Worm (Caenorhabditis elegans) whole organism, mixed stage, embryonic: ENCODE measurements around the gene Y50D4B.1.

Experiments
- blmp-1 ChIP-seq: fragments of 150-350 bp; optimal IDR thresholded peaks from 2 replicates; lab custom pipeline; 2014; ENCODE audit warnings: missing biosample characterization, missing genetic modification characterization
- ceh-39 ChIP-seq: fragments of 150-350 bp; optimal IDR thresholded peaks from 2 replicates; lab custom pipeline; 2014; ENCODE audit warnings: missing biosample characterization, missing genetic modification characterization
- elt-3 ChIP-seq: fragments of 150-350 bp; optimal IDR thresholded peaks from 2 replicates; lab custom pipeline; 2014; ENCODE audit warnings: missing biosample characterization, missing genetic modification characterization
- lin-13 ChIP-seq: fragments of 150-350 bp; optimal IDR thresholded peaks from 2 replicates; lab custom pipeline; 2014; ENCODE audit warnings: missing biosample characterization, missing genetic modification characterization
- mab-5 ChIP-seq: fragments of 150-350 bp; optimal IDR thresholded peaks from 2 replicates; lab custom pipeline; 2014; ENCODE audit warnings: missing biosample characterization, missing genetic modification characterization
- nhr-12 ChIP-seq: fragments of 150-350 bp; optimal IDR thresholded peaks from 2 replicates; lab custom pipeline; 2014; ENCODE audit warnings: missing biosample characterization, missing genetic modification characterization
- nhr-2 ChIP-seq: fragments of 150-350 bp; optimal IDR thresholded peaks from 2 replicates; lab custom pipeline; 2014; ENCODE audit warnings: missing biosample characterization, missing genetic modification characterization
- nhr-237 ChIP-seq: fragments of 150-350 bp; optimal IDR thresholded peaks from 2 replicates; lab custom pipeline; 2014; ENCODE audit warnings: missing biosample characterization, missing genetic modification characterization
- tbx-8 ChIP-seq: fragments of 200-800 bp; sonication (Bioruptor generic); optimal IDR thresholded peaks from 2 replicates; lab custom pipeline; 2018; ENCODE audit warnings: mild to moderate bottlenecking, missing genetic modification characterization, moderate library complexity, missing compliant biosample characterization
- unc-39 ChIP-seq: fragments of 150-350 bp; optimal IDR thresholded peaks from 2 replicates; lab custom pipeline; 2014; ENCODE audit warnings: missing biosample characterization, missing genetic modification characterization
- unc-62 ChIP-seq: fragments of 150-350 bp; optimal IDR thresholded peaks from 2 replicates; lab custom pipeline; 2014; ENCODE audit warnings: missing biosample characterization, missing genetic modification reagents, missing genetic modification characterization

- TF ChIP-seq nhr-237 (tag; lab: Kevin White, UChicago) (no peak), nhr-2 (tag; lab: Kevin White, UChicago) (no peak), unc-39 (no peak), lin-13 (no peak), unc-62 (no peak), mab-5 (no peak), blmp-1 (no peak), tbx-8 (GFP tag; lab: Kevin White, UChicago) (no peak), ceh-39 (no peak), elt-3 (tag; lab: Kevin White, UChicago) (no peak), nhr-12 (no peak)
Observed at ce11 chrV:1176277-1176839, 63.6 kb downstream of the Y50D4B.1 start, which contains the start of gene T21H3.1.
